Worm (Caenorhabditis elegans) whole organism, young adult: ENCODE results near the gene scav-5.

Source experiments
- B0019.2 ChIP-seq: fragments of 200-800 bp; sonication (Bioruptor generic); conservative IDR thresholded peaks from 2 replicates; pipeline ENCODE4 v1.3.6; 2022; ENCODE audit warnings: missing genetic modification reagents, missing genetic modification characterization, missing compliant biosample characterization
- C17E4.6 ChIP-seq: fragments of 200-800 bp; sonication (Bioruptor generic); IDR thresholded peaks from 2 replicates; pipeline ENCODE4 v1.3.6; 2022; ENCODE audit warnings: missing genetic modification reagents, missing genetic modification characterization, missing compliant biosample characterization
- D2030.7 ChIP-seq: fragments of 200-800 bp; sonication (Bioruptor generic); IDR thresholded peaks from 2 replicates; pipeline ENCODE4 v1.3.6; 2022; ENCODE audit warnings: missing genetic modification reagents, missing genetic modification characterization, missing compliant biosample characterization
- F10E7.11 ChIP-seq: sonication (generic microtip); optimal IDR thresholded peaks from 2 replicates; lab custom pipeline; 2017; ENCODE audit warnings: mild to moderate bottlenecking, missing genetic modification characterization, moderate library complexity, missing compliant biosample characterization
- F33H1.4 ChIP-seq: fragments of 200-800 bp; sonication (Bioruptor generic); IDR thresholded peaks from 2 replicates; pipeline ENCODE4 v1.3.6; 2022; ENCODE audit warnings: missing genetic modification reagents, missing genetic modification characterization, missing compliant biosample characterization
- F37B4.10 ChIP-seq: fragments of 200-800 bp; sonication (Bioruptor generic); IDR thresholded peaks from 2 replicates; pipeline ENCODE4 v1.3.6; 2022; ENCODE audit warnings: missing genetic modification characterization, missing compliant biosample characterization
- F49E8.2 ChIP-seq: sonication (generic microtip); optimal IDR thresholded peaks from 3 replicates; lab custom pipeline; 2017; ENCODE audit warnings: missing genetic modification characterization, mild to moderate bottlenecking, missing compliant biosample characterization, antibody characterized with exemption, moderate library complexity; ENCODE audit not compliant: insufficient read depth
- K11D2.4 ChIP-seq: fragments of 200-800 bp; sonication (Bioruptor generic); IDR thresholded peaks from 2 replicates; pipeline ENCODE4 v1.3.6; 2022; ENCODE audit warnings: missing genetic modification reagents, missing genetic modification characterization, missing compliant biosample characterization
- Y53F4B.3 ChIP-seq: fragments of 200-800 bp; sonication (Bioruptor generic); IDR thresholded peaks from 2 replicates; pipeline ENCODE4 v1.3.6; 2022; ENCODE audit warnings: missing genetic modification reagents, missing genetic modification characterization, missing compliant biosample characterization
- Y53G8AR.9 ChIP-seq: fragments of 200-800 bp; sonication (Bioruptor generic); conservative IDR thresholded peaks from 2 replicates; pipeline ENCODE4 v1.3.6; 2022; ENCODE audit warnings: missing genetic modification reagents, missing genetic modification characterization, missing compliant biosample characterization
- Y79H2A.3 ChIP-seq: fragments of 200-800 bp; sonication (Bioruptor generic); conservative IDR thresholded peaks from 2 replicates; pipeline ENCODE4 v1.3.6; 2022; ENCODE audit warnings: missing genetic modification reagents, missing genetic modification characterization, missing compliant biosample characterization
- Y95B8A.8 ChIP-seq: fragments of 200-800 bp; sonication (Bioruptor generic); IDR thresholded peaks from 2 replicates; pipeline ENCODE4 v1.3.6; 2022; ENCODE audit warnings: missing genetic modification reagents, missing genetic modification characterization, missing compliant biosample characterization
- akir-1 ChIP-seq: fragments of 200-800 bp; sonication (Bioruptor generic); optimal IDR thresholded peaks from 2 replicates; lab custom pipeline; 2018; ENCODE audit warnings: mild to moderate bottlenecking, missing genetic modification characterization, moderate library complexity, missing compliant biosample characterization
- aptf-2 ChIP-seq: fragments of 200-800 bp; sonication (Bioruptor generic); conservative IDR thresholded peaks from 2 replicates; pipeline ENCODE4 v1.3.6; 2022; ENCODE audit warnings: missing genetic modification reagents, missing genetic modification characterization, missing compliant biosample characterization
- attf-3 ChIP-seq: fragments of 200-800 bp; sonication (Bioruptor generic); conservative IDR thresholded peaks from 2 replicates; pipeline ENCODE4 v1.3.6; 2022; ENCODE audit warnings: missing genetic modification reagents, missing genetic modification characterization, missing compliant biosample characterization
- bed-1 ChIP-seq: fragments of 200-800 bp; sonication (Bioruptor generic); IDR thresholded peaks from 2 replicates; pipeline ENCODE4 v1.3.6; 2022; ENCODE audit warnings: missing genetic modification reagents, missing genetic modification characterization, missing compliant biosample characterization
- bed-2 ChIP-seq: fragments of 200-800 bp; sonication (Bioruptor generic); IDR thresholded peaks from 2 replicates; pipeline ENCODE4 v1.3.6; 2022; ENCODE audit warnings: missing genetic modification reagents, missing genetic modification characterization, missing compliant biosample characterization
- cebp-1 ChIP-seq, 2 experiments: fragments of 200-800 bp in 1 of 2; sonication (Bioruptor generic) in 1 of 2; sonication (generic microtip) in 1 of 2; IDR thresholded peaks in 1 of 2; optimal IDR thresholded peaks in 1 of 2; 2 replicates each; pipeline versions ENCODE4 v1.3.6 to Lab custom; 2017 to 2022; ENCODE audit warnings: missing compliant biosample characterization in 2 of 2, missing genetic modification characterization in 2 of 2, mild to moderate bottlenecking in 1 of 2, missing genetic modification reagents in 1 of 2, moderate library complexity in 1 of 2
- cebp-2 ChIP-seq: fragments of 200-800 bp; sonication (Bioruptor generic); IDR thresholded peaks from 2 replicates; pipeline ENCODE4 v1.3.6; 2022; ENCODE audit warnings: missing genetic modification characterization, missing compliant biosample characterization
- die-1 ChIP-seq: sonication (generic microtip); optimal IDR thresholded peaks from 2 replicates; lab custom pipeline; 2016; ENCODE audit warnings: missing genotype, mild to moderate bottlenecking, missing genetic modification characterization, missing compliant biosample characterization
- efl-1 ChIP-seq: fragments of 150-350 bp; optimal IDR thresholded peaks from 2 replicates; lab custom pipeline; 2014; ENCODE audit warnings: missing biosample characterization, missing genetic modification reagents, missing genetic modification characterization
- egl-44 ChIP-seq: fragments of 200-800 bp; sonication (Bioruptor generic); IDR thresholded peaks from 2 replicates; pipeline ENCODE4 v1.3.6; 2022; ENCODE audit warnings: missing genetic modification reagents, missing genetic modification characterization, missing compliant biosample characterization
- egrh-3 ChIP-seq: fragments of 200-800 bp; sonication (Bioruptor generic); IDR thresholded peaks from 2 replicates; pipeline ENCODE4 v1.3.6; 2022; ENCODE audit warnings: missing genetic modification reagents, missing genetic modification characterization, missing compliant biosample characterization
- him-1 ChIP-seq: sonication (generic microtip); optimal IDR thresholded peaks from 2 replicates; lab custom pipeline; 2016; ENCODE audit warnings: missing genotype, missing genetic modification reagents, missing genetic modification characterization, missing compliant biosample characterization
- hmg-1.2 ChIP-seq: fragments of 200-800 bp; sonication (Bioruptor generic); IDR thresholded peaks from 2 replicates; pipeline ENCODE4 v1.3.6; 2022; ENCODE audit warnings: missing genetic modification reagents, missing genetic modification characterization, missing compliant biosample characterization
- hsf-1 ChIP-seq: fragments of 200-800 bp; sonication (Bioruptor generic); IDR thresholded peaks from 2 replicates; pipeline ENCODE4 v1.3.6; 2022; ENCODE audit warnings: missing genetic modification reagents, missing genetic modification characterization, missing compliant biosample characterization
- lin-35 ChIP-seq, 3 experiments: fragments of 150-350 bp in 2 of 3; sonication (generic microtip) in 1 of 3; optimal IDR thresholded peaks; 2 replicates each; lab custom pipeline; 2014 to 2018; ENCODE audit warnings: missing biosample characterization in 3 of 3, missing genetic modification characterization in 3 of 3, missing genetic modification reagents in 3 of 3
- lin-40 ChIP-seq: sonication (generic microtip); optimal IDR thresholded peaks from 2 replicates; lab custom pipeline; 2016; ENCODE audit warnings: missing genetic modification characterization, mild to moderate bottlenecking, missing compliant biosample characterization, missing genotype, missing genetic modification reagents
- madf-3 ChIP-seq: fragments of 200-800 bp; sonication (Bioruptor generic); IDR thresholded peaks from 2 replicates; pipeline ENCODE4 v1.3.6; 2022; ENCODE audit warnings: missing genetic modification reagents, missing genetic modification characterization, missing compliant biosample characterization
- madf-6 ChIP-seq: fragments of 200-800 bp; sonication (Bioruptor generic); IDR thresholded peaks from 2 replicates; pipeline ENCODE4 v1.3.6; 2022; ENCODE audit warnings: missing genetic modification reagents, missing genetic modification characterization, missing compliant biosample characterization
- madf-8 ChIP-seq: fragments of 200-800 bp; sonication (Bioruptor generic); conservative IDR thresholded peaks from 2 replicates; pipeline ENCODE4 v1.3.6; 2022; ENCODE audit warnings: missing genetic modification reagents, missing genetic modification characterization, missing compliant biosample characterization
- mcd-1 ChIP-seq: fragments of 200-800 bp; sonication (Bioruptor generic); IDR thresholded peaks from 2 replicates; pipeline ENCODE4 v1.3.6; 2022; ENCODE audit warnings: missing genetic modification reagents, missing genetic modification characterization, missing compliant biosample characterization
- mxl-1 ChIP-seq: sonication (generic microtip); optimal IDR thresholded peaks from 2 replicates; lab custom pipeline; 2016; ENCODE audit warnings: missing genetic modification characterization, missing compliant biosample characterization
- nhr-179 ChIP-seq: sonication (generic microtip); optimal IDR thresholded peaks from 2 replicates; lab custom pipeline; 2016; ENCODE audit warnings: mild to moderate bottlenecking, missing genetic modification characterization, missing compliant biosample characterization
- nhr-80 ChIP-seq: sonication (generic microtip); optimal IDR thresholded peaks from 2 replicates; lab custom pipeline; 2016; ENCODE audit warnings: missing genetic modification characterization, missing compliant biosample characterization
- sdz-38 ChIP-seq: sonication (generic microtip); optimal IDR thresholded peaks from 2 replicates; lab custom pipeline; 2016; ENCODE audit warnings: missing genotype, missing genetic modification characterization, missing compliant biosample characterization
- snpc-4 ChIP-seq, 5 experiments: fragments of 150-350 bp in 1 of 5; sonication (generic microtip) in 4 of 5; optimal IDR thresholded peaks; 2 replicates each; lab custom pipeline; 2014 to 2018; ENCODE audit warnings: missing genetic modification characterization in 5 of 5, missing biosample characterization in 3 of 5, antibody characterized with exemption in 2 of 5, mild to moderate bottlenecking in 2 of 5, missing compliant biosample characterization in 2 of 5, missing genotype in 2 of 5, moderate library complexity in 2 of 5, missing genetic modification reagents in 1 of 5
- tbp1 ChIP-seq: fragments of 200-800 bp; sonication (Bioruptor generic); optimal IDR thresholded peaks from 2 replicates; lab custom pipeline; 2018; ENCODE audit warnings: mild to moderate bottlenecking, missing genetic modification characterization, missing compliant biosample characterization
- unc-130 ChIP-seq: sonication (generic microtip); optimal IDR thresholded peaks from 2 replicates; lab custom pipeline; 2016; ENCODE audit warnings: missing genetic modification reagents, missing genetic modification characterization, missing compliant biosample characterization
- xnd-1 ChIP-seq: sonication (generic microtip); optimal IDR thresholded peaks from 2 replicates; lab custom pipeline; 2016; ENCODE audit warnings: missing genotype, missing genetic modification reagents, missing genetic modification characterization, missing compliant biosample characterization
- ztf-25 ChIP-seq: fragments of 200-800 bp; sonication (Bioruptor generic); IDR thresholded peaks from 2 replicates; pipeline ENCODE4 v1.3.6; 2022; ENCODE audit warnings: missing genetic modification reagents, missing genetic modification characterization, missing compliant biosample characterization
- ztf-28 ChIP-seq: fragments of 200-800 bp; sonication (Bioruptor generic); IDR thresholded peaks from 2 replicates; pipeline ENCODE4 v1.3.6; 2022; ENCODE audit warnings: missing genetic modification reagents, missing genetic modification characterization, missing compliant biosample characterization

scav-5 gene

DNA sequence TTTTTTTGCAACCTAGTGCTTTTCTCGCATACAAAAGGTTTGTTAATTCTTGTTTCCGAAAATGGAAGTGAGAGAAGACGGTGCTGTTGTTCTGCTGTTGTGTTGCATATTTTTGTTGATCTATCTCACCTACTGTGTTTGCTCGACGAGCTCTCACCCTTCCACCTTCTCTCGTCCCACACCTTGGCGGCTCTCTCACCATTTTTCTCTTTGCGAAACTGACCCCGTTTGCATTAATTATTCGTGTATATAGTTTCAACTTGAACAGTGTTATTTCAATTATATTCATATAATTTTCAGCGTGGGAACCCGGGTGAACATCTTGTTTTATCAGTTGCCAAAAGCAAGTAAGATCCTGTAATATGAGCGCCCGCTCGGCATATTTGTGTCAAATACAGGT lies 19.0 kb downstream of the scav-5 start, which contains the start of gene R07B1.9:
Gene R07B1.9, plus strand, starts transcription at position 301 of the 400 bp plus-strand sequence.
- TF ChIP-seq Y53G8AR.9: no peak

DNA sequence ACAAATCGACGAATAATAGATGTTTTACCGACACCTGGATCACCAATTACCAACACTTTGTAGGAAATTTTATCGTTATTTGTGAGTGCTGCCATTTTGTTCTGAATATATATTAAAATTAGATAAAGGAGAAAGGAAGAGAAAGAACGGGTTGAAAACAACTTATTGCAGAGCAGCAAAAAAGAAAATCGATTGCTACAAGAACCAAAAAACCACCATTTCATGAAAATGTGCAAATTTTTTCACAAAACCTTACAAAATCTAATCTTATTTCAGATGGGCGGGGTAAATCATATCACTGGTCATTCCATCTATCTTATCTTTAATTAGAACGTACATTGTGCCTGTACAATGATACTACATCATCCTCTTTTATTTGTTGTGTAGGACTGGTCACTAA lies 23.9 kb downstream of the scav-5 start, which contains the start of gene glo-1:
Gene glo-1, minus strand, starts transcription at position 101 of the 400 bp plus-strand sequence.
- TF ChIP-seq ztf-28 (GFP tag; lab: Robert Waterston, UW) (no peak), him-1 (tag; lab: Kevin White, UChicago) (no peak), madf-3 (no peak), cebp-1 (GFP tag; IDR thresholded peaks at IDR 0.05; lab: Robert Waterston, UW) (no peak), cebp-1 (tag; optimal IDR thresholded peaks at IDR 0.05; lab: Kevin White, UChicago) (no peak), xnd-1 (no peak), unc-130 (GFP tag; lab: Kevin White, UChicago) (no peak), bed-1 (GFP tag; lab: Robert Waterston, UW) (no peak), akir-1 (GFP tag; lab: Kevin White, UChicago) (no peak), ztf-25 (GFP tag; lab: Robert Waterston, UW) (no peak), B0019.2 (GFP tag; lab: Robert Waterston, UW) (no peak), nhr-179 (no peak), Y79H2A.3 (GFP tag; lab: Robert Waterston, UW) (no peak), snpc-4 (GFP tag; optimal IDR thresholded peaks at IDR 0.05; lab: Kevin White, UChicago) (no peak), snpc-4 (tag; optimal IDR thresholded peaks at IDR 0.05; lab: Kevin White, UChicago) (no peak), egrh-3 (no peak), C17E4.6 (no peak), F33H1.4 (GFP tag; lab: Robert Waterston, UW) (no peak), sdz-38 (tag; lab: Kevin White, UChicago) (no peak), tbp1 (no peak), F37B4.10 (no peak), K11D2.4 (no peak)

DNA sequence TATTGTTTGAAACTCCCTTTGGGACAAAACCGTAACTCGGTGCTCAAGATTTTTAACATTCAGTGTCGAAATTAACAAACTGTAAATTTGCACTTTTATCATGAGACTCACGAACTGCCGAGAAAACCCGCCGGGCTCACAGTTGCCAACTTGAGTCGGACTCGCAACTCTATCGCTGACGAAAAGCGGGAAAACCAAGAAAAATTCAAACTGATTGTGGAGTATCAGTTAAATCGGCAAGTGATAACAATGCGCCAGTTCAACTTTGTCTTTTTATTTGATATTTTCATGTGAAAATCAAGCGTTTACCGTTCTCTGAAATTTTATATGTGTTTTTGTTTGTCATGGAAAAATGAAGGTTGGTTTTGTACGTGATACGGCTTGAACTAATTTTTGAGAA lies 24.4 kb downstream of the scav-5 start:
- peak; percentile 68 for TF ChIP-seq nhr-80 (tag; lab: Kevin White, UChicago)
- no peak for TF ChIP-seq mcd-1 (GFP tag; lab: Robert Waterston, UW)
- TF ChIP-seq, all 124 proteins: peak for 1

DNA sequence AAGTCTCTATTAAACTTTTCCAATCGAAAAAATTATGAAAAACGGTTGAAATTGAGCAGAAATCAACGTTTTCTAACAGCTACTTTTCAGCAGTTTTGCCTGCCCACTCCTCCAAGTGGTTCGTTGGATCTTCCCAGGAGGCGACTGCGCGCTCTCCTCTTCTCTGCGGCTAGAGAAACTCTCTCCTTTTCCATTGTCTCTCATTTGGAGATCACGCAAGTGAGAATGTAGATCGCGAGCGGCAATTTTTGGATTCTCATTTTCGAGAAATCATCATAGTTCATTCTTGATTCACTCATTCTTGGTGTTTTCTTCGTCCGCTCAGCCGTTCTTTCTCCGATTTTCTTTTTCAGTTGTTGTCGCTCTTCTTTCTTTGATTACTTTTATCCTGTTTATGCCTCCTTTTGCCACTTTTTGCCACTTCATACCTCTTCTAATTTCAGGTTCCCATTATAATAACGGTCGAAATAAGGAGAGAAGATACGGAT lies 25.7 kb downstream of the scav-5 start, which contains the start of gene mrp-4:
Gene mrp-4, plus strand, starts transcription at position 438 of the 488 bp plus-strand sequence.
- TF ChIP-seq madf-6: peak; percentile 77
- no peak for TF ChIP-seq die-1
- no peak for TF ChIP-seq attf-3 (GFP tag; lab: Robert Waterston, UW)
- TF ChIP-seq lin-40 (tag; lab: Kevin White, UChicago): no peak
- no peak for TF ChIP-seq F10E7.11 (tag; lab: Kevin White, UChicago)
- no peak for TF ChIP-seq Y53F4B.3 (GFP tag; lab: Robert Waterston, UW)
- TF ChIP-seq madf-3: 0 out of 2 replicates have a peak, but pooled peaks have one; percentile 53
- TF ChIP-seq D2030.7 (GFP tag; lab: Robert Waterston, UW): peak; percentile 60
- TF ChIP-seq F33H1.4 (GFP tag; lab: Robert Waterston, UW): no peak
- 0 out of 2 replicates have a peak, but pooled peaks have one; percentile 10 for TF ChIP-seq Y95B8A.8 (GFP tag; lab: Robert Waterston, UW)
- TF ChIP-seq egl-44 (GFP tag; lab: Robert Waterston, UW): no peak
- no peak for TF ChIP-seq lin-35 (GFP tag; optimal IDR thresholded peaks at IDR 0.05; lab: Kevin White, UChicago)
- TF ChIP-seq bed-2 (GFP tag; lab: Robert Waterston, UW): no peak
- TF ChIP-seq efl-1 (GFP tag; lab: Kevin White, UChicago): peak; percentile 90
- TF ChIP-seq madf-8 (GFP tag; lab: Robert Waterston, UW): peak; percentile 41
- TF ChIP-seq cebp-2 (GFP tag; lab: Robert Waterston, UW): no peak
- peak; percentile 63 for TF ChIP-seq hsf-1 (GFP tag; lab: Robert Waterston, UW)
- no peak for TF ChIP-seq tbp1
- TF ChIP-seq mxl-1 (tag; lab: Kevin White, UChicago): no peak
- TF ChIP-seq xnd-1: peak; percentile 19
- peak; percentile 82 for TF ChIP-seq hmg-1.2 (GFP tag; lab: Robert Waterston, UW)
- no peak for TF ChIP-seq B0019.2 (GFP tag; lab: Robert Waterston, UW)
- TF ChIP-seq akir-1 (GFP tag; lab: Kevin White, UChicago): no peak
- no peak for TF ChIP-seq snpc-4 (GFP tag; optimal IDR thresholded peaks at IDR 0.05; lab: Kevin White, UChicago)
- no peak for TF ChIP-seq snpc-4 (tag; optimal IDR thresholded peaks at IDR 0.05; lab: Kevin White, UChicago)
- TF ChIP-seq aptf-2 (GFP tag; lab: Robert Waterston, UW): peak; percentile 100
- TF ChIP-seq F37B4.10: no peak
- no peak for TF ChIP-seq F49E8.2 (tag; lab: Kevin White, UChicago)
